Worm (Caenorhabditis elegans) whole organism, L4 larva: ENCODE results near the gene Y49F6B.20.
A peak's percentile ranks its signal among the peaks of the same experiment; 100 is the strongest.

Experiments
- F10B5.3 ChIP-seq: sonication (generic microtip); optimal IDR thresholded peaks from 2 replicates; lab custom pipeline; 2016; ENCODE audit warnings: mild to moderate bottlenecking, missing genetic modification characterization, missing compliant biosample characterization
- F37D6.2 ChIP-seq: sonication (generic microtip); optimal IDR thresholded peaks from 2 replicates; lab custom pipeline; 2016; ENCODE audit warnings: mild to moderate bottlenecking, missing genetic modification characterization, missing compliant biosample characterization
- F44E2.7 ChIP-seq: fragments of 200-800 bp; sonication (Bioruptor generic); IDR thresholded peaks from 2 replicates; pipeline ENCODE4 v2.1.2; 2022; ENCODE audit warnings: missing genetic modification characterization, missing compliant biosample characterization
- Y105C5A.15 ChIP-seq: fragments of 200-800 bp; sonication (Bioruptor generic); IDR thresholded peaks from 2 replicates; pipeline ENCODE4 v1.3.6; 2022; ENCODE audit warnings: missing genetic modification characterization, missing compliant biosample characterization
- arid-1 ChIP-seq: fragments of 200-800 bp; sonication (Bioruptor generic); conservative IDR thresholded peaks from 2 replicates; pipeline ENCODE4 v1.3.6; 2022; ENCODE audit warnings: missing genetic modification reagents, missing genetic modification characterization, missing compliant biosample characterization
- ceh-44 ChIP-seq: fragments of 200-800 bp; sonication (Bioruptor generic); IDR thresholded peaks from 2 replicates; pipeline ENCODE4 v1.3.6; 2022; ENCODE audit warnings: missing genetic modification reagents, missing genetic modification characterization, missing compliant biosample characterization
- ceh-62 ChIP-seq: sonication (generic microtip); optimal IDR thresholded peaks from 2 replicates; lab custom pipeline; 2017; ENCODE audit warnings: missing biosample characterization, missing genetic modification characterization
- ceh-82 ChIP-seq: sonication (generic microtip); optimal IDR thresholded peaks from 2 replicates; lab custom pipeline; 2017; ENCODE audit warnings: missing biosample characterization, missing genetic modification characterization
- ces-1 ChIP-seq: fragments of 150-350 bp; sonication (generic microtip); optimal IDR thresholded peaks from 4 replicates; lab custom pipeline; 2014; ENCODE audit warnings: missing biosample characterization, missing genetic modification reagents, missing genetic modification characterization
- daf-19 ChIP-seq: fragments of 200-800 bp; sonication (Bioruptor generic); conservative IDR thresholded peaks from 2 replicates; pipeline ENCODE4 v1.3.6; 2022; ENCODE audit warnings: missing genetic modification characterization, missing compliant biosample characterization
- dmd-9 ChIP-seq: fragments of 200-800 bp; sonication (Bioruptor generic); IDR thresholded peaks from 2 replicates; pipeline ENCODE4 v1.3.6; 2022; ENCODE audit warnings: missing genetic modification reagents, missing genetic modification characterization, missing compliant biosample characterization
- duxl-1 ChIP-seq: sonication (generic microtip); optimal IDR thresholded peaks from 2 replicates; lab custom pipeline; 2016; ENCODE audit warnings: mild to moderate bottlenecking, missing genetic modification characterization, moderate library complexity, missing compliant biosample characterization; ENCODE audit not compliant: poor library complexity
- dve-1 ChIP-seq: sonication (generic microtip); optimal IDR thresholded peaks from 2 replicates; lab custom pipeline; 2017; ENCODE audit warnings: antibody characterized with exemption, mild to moderate bottlenecking, missing genetic modification characterization, missing compliant biosample characterization; ENCODE audit not compliant: insufficient read depth
- fkh-10 ChIP-seq: fragments of 150-350 bp; optimal IDR thresholded peaks from 2 replicates; lab custom pipeline; 2014; ENCODE audit warnings: missing biosample characterization, missing genetic modification reagents, missing genetic modification characterization
- hif-1 ChIP-seq, 2 experiments: sonication (generic microtip); optimal IDR thresholded peaks; 2 replicates each; lab custom pipeline; 2016 to 2017; ENCODE audit warnings: missing compliant biosample characterization in 2 of 2, missing genetic modification characterization in 2 of 2, missing genetic modification reagents in 2 of 2, missing genotype in 2 of 2, mild to moderate bottlenecking in 1 of 2
- hlh-30 ChIP-seq: sonication (generic microtip); optimal IDR thresholded peaks from 2 replicates; lab custom pipeline; 2017; ENCODE audit warnings: antibody characterized with exemption, mild to moderate bottlenecking, missing genetic modification characterization, missing compliant biosample characterization; ENCODE audit not compliant: insufficient read depth
- hmg-1.1 ChIP-seq: fragments of 200-800 bp; sonication (Bioruptor generic); IDR thresholded peaks from 2 replicates; pipeline ENCODE4 v1.3.6; 2022; ENCODE audit warnings: missing genetic modification reagents, missing genetic modification characterization, missing compliant biosample characterization
- lim-7 ChIP-seq: fragments of 200-800 bp; sonication (Bioruptor generic); IDR thresholded peaks from 2 replicates; pipeline ENCODE4 v1.3.6; 2022; ENCODE audit warnings: missing genetic modification characterization, missing compliant biosample characterization
- lin-38 ChIP-seq: fragments of 200-800 bp; sonication (Bioruptor generic); IDR thresholded peaks from 2 replicates; pipeline ENCODE4 v1.3.6; 2022; ENCODE audit warnings: missing genetic modification reagents, missing genetic modification characterization, missing compliant biosample characterization
- lin-39 ChIP-seq: fragments of 150-350 bp; optimal IDR thresholded peaks from 2 replicates; lab custom pipeline; 2014; ENCODE audit warnings: missing biosample characterization, missing genetic modification reagents, missing genetic modification characterization
- madf-5 ChIP-seq, 2 experiments: fragments of 200-800 bp; sonication (Bioruptor generic); IDR thresholded peaks; 2 replicates each; pipeline ENCODE4 v1.3.6; 2022; ENCODE audit warnings: missing compliant biosample characterization in 2 of 2, missing genetic modification characterization in 2 of 2
- mdl-1 ChIP-seq, 2 experiments: fragments of 150-350 bp in 1 of 2; sonication (generic microtip) in 1 of 2; optimal IDR thresholded peaks; 2 replicates each; lab custom pipeline; 2014 to 2017; ENCODE audit warnings: missing biosample characterization in 2 of 2, missing genetic modification characterization in 2 of 2
- mep-1 ChIP-seq: fragments of 150-350 bp; sonication (generic microtip); optimal IDR thresholded peaks from 3 replicates; lab custom pipeline; 2014; ENCODE audit warnings: missing biosample characterization, missing genetic modification characterization
- nhr-11 ChIP-seq: fragments of 150-350 bp; optimal IDR thresholded peaks from 2 replicates; lab custom pipeline; 2014; ENCODE audit warnings: missing biosample characterization, missing genetic modification characterization
- nhr-237 ChIP-seq: sonication (generic microtip); optimal IDR thresholded peaks from 2 replicates; lab custom pipeline; 2017; ENCODE audit warnings: missing biosample characterization, missing genetic modification characterization
- nhr-28 ChIP-seq: fragments of 150-350 bp; optimal IDR thresholded peaks from 2 replicates; lab custom pipeline; 2014; ENCODE audit warnings: missing biosample characterization, missing genetic modification characterization
- nhr-41 ChIP-seq: fragments of 200-800 bp; sonication (Bioruptor generic); IDR thresholded peaks from 2 replicates; pipeline ENCODE4 v1.3.6; 2022; ENCODE audit warnings: missing genetic modification reagents, missing genetic modification characterization, missing compliant biosample characterization
- nhr-42 ChIP-seq: fragments of 200-800 bp; sonication (Bioruptor generic); IDR thresholded peaks from 2 replicates; pipeline ENCODE4 v1.3.6; 2022; ENCODE audit warnings: missing genetic modification characterization, missing compliant biosample characterization
- nhr-48 ChIP-seq: sonication (generic microtip); optimal IDR thresholded peaks from 2 replicates; lab custom pipeline; 2016; ENCODE audit warnings: mild to moderate bottlenecking, missing genetic modification characterization, missing compliant biosample characterization
- nhr-76 ChIP-seq: fragments of 150-350 bp; optimal IDR thresholded peaks from 2 replicates; lab custom pipeline; 2014; ENCODE audit warnings: missing biosample characterization, missing genetic modification characterization
- nhr-77 ChIP-seq: fragments of 150-350 bp; optimal IDR thresholded peaks from 2 replicates; lab custom pipeline; 2014; ENCODE audit warnings: missing biosample characterization, missing genetic modification characterization
- pha-4 ChIP-seq, 2 experiments: fragments of 150-350 bp in 1 of 2; fragments of 200-800 bp in 1 of 2; sonication (Bioruptor generic) in 1 of 2; IDR thresholded peaks in 1 of 2; optimal IDR thresholded peaks in 1 of 2; 2 replicates each; pipeline versions ENCODE4 v1.3.6 to Lab custom; 2014 to 2022; ENCODE audit warnings: missing genetic modification characterization in 2 of 2, missing genetic modification reagents in 2 of 2, missing biosample characterization in 1 of 2, missing compliant biosample characterization in 1 of 2
- php-3 ChIP-seq: fragments of 200-800 bp; sonication (Bioruptor generic); IDR thresholded peaks from 2 replicates; pipeline ENCODE4 v1.3.6; 2022; ENCODE audit warnings: missing genetic modification reagents, missing genetic modification characterization, missing compliant biosample characterization
- pqm-1 ChIP-seq: sonication (generic microtip); optimal IDR thresholded peaks from 2 replicates; lab custom pipeline; 2017; ENCODE audit warnings: missing biosample characterization, missing genetic modification characterization
- spr-3 ChIP-seq: fragments of 200-800 bp; sonication (Bioruptor generic); optimal IDR thresholded peaks from 2 replicates; lab custom pipeline; 2018; ENCODE audit warnings: mild to moderate bottlenecking, missing genetic modification characterization, missing compliant biosample characterization
- unc-62 ChIP-seq, 3 experiments: fragments of 150-350 bp in 1 of 3; sonication (generic microtip); optimal IDR thresholded peaks in 2 of 3; peaks in 1 of 3; 1 replicate in 1 of 3; 2 replicates in 2 of 3; lab custom pipeline; 2014 to 2017; ENCODE audit warnings: missing biosample characterization in 3 of 3, missing genetic modification characterization in 3 of 3, missing genetic modification reagents in 3 of 3, missing genotype in 1 of 3
- zfp-3 ChIP-seq: fragments of 200-800 bp; sonication (Bioruptor generic); conservative IDR thresholded peaks from 2 replicates; pipeline ENCODE4 v1.3.6; 2022; ENCODE audit warnings: missing genetic modification reagents, missing genetic modification characterization, missing compliant biosample characterization

Y49F6B.20 gene

ce11 chrII:3481584-3481983 is 11.1 kb upstream of the Y49F6B.20 start, which contains the start of gene Y49F6B.8:
Gene Y49F6B.8 (minus strand): TSS chrII:3481684.
- TF ChIP-seq hif-1 (tag; optimal IDR thresholded peaks at IDR 0.05; lab: Kevin White, UChicago) (no peak), nhr-42 (GFP tag; lab: Robert Waterston, UW) (no peak), mep-1 (tag; lab: Kevin White, UChicago) (no peak)

DNA sequence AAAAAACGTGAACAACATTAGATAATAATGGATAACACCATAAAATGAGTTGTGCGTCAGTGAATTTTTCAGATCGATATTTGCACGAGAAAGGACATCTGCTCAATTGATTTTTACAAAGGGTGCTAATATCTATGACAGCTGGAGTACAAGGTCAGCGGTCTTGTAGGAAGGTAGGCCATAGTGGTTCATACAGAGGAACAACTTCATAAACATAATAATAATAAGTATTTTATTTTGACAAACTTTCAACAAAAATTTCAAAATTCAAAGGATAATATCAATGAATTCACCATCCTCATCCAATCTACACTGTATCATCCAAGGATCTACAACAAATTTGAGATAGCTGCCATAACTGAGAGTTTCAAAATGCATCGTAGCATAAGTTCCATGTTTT is 6.7 kb upstream of the Y49F6B.20 start, which contains the start of gene fbxb-104:
TSS of gene fbxb-104 (minus strand) at position 101 of the 400 bp plus-strand sequence.
- TF ChIP-seq duxl-1 (tag; lab: Kevin White, UChicago) (no peak), unc-62 (GFP tag; optimal IDR thresholded peaks at IDR 0.05 in 1 of 2; lab: Kevin White, UChicago) (peak in 1 of 2 experiments; percentile 9), unc-62 (tag; optimal IDR thresholded peaks at IDR 0.05; lab: Kevin White, UChicago) (no peak), nhr-77 (no peak), hlh-30 (tag; lab: Kevin White, UChicago) (no peak)

ce11 chrII:3476536-3476935 is 6.1 kb upstream of the Y49F6B.20 start:
- no peak for TF ChIP-seq ceh-82 (tag; lab: Kevin White, UChicago)
- TF ChIP-seq spr-3 (GFP tag; lab: Kevin White, UChicago): no peak
- TF ChIP-seq ces-1 (GFP tag; lab: Kevin White, UChicago): no peak
- no peak for TF ChIP-seq daf-19 (GFP tag; lab: Robert Waterston, UW)
- no peak for TF ChIP-seq F44E2.7 (GFP tag; lab: Robert Waterston, UW)
- no peak for TF ChIP-seq unc-62 (GFP tag; optimal IDR thresholded peaks at IDR 0.05 in 1 of 2; lab: Kevin White, UChicago)
- no peak for TF ChIP-seq unc-62 (tag; optimal IDR thresholded peaks at IDR 0.05; lab: Kevin White, UChicago)
- TF ChIP-seq ceh-62 (tag; lab: Kevin White, UChicago): no peak
- no peak for TF ChIP-seq nhr-41 (GFP tag; lab: Robert Waterston, UW)
- no peak for TF ChIP-seq arid-1 (GFP tag; lab: Robert Waterston, UW)

ce11 chrII:3473744-3474143 is 3.3 kb upstream of the Y49F6B.20 start, which contains the start of gene sdz-32:
Gene sdz-32 (plus strand): TSS chrII:3474044.
- TF ChIP-seq nhr-11: no peak
- TF ChIP-seq lin-39 (tag; lab: Kevin White, UChicago): no peak
- no peak for TF ChIP-seq fkh-10 (GFP tag; lab: Kevin White, UChicago)
- no peak for TF ChIP-seq nhr-76
- TF ChIP-seq dmd-9 (GFP tag; lab: Robert Waterston, UW): no peak
- TF ChIP-seq arid-1 (GFP tag; lab: Robert Waterston, UW): no peak
- TF ChIP-seq dve-1 (tag; lab: Kevin White, UChicago): no peak
- no peak for TF ChIP-seq Y105C5A.15 (GFP tag; lab: Robert Waterston, UW)

DNA sequence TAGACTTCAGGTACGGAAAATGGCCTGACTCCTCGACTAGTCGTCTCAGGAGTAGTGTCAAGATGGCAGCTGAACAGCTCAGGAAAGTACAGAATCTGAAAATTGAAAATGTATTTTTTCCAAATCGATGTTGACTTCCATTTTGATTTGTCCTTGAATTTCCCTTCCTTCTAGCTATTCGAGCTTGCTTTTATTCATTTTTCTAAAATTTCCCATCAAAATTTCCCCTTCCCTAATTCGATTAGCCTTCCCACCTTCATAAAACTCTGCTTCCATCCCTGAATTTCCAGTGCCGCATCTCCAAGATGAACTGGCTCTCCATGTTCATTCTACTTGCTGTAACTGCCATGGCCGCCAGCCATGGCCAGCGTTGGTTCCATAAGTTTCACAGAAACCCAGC is 2.4 kb upstream of the Y49F6B.20 start, which contains the start of gene Y49F6B.6:
TSS of gene Y49F6B.6 (plus strand) at position 301 of the 400 bp plus-strand sequence.
- TF ChIP-seq nhr-237 (tag; lab: Kevin White, UChicago): no peak
- no peak for TF ChIP-seq pqm-1
- no peak for TF ChIP-seq F10B5.3 (tag; lab: Kevin White, UChicago)
- TF ChIP-seq ceh-44 (GFP tag; lab: Robert Waterston, UW): no peak
- TF ChIP-seq unc-62 (GFP tag; optimal IDR thresholded peaks at IDR 0.05 in 1 of 2; lab: Kevin White, UChicago): no peak
- no peak for TF ChIP-seq unc-62 (tag; optimal IDR thresholded peaks at IDR 0.05; lab: Kevin White, UChicago)
- TF ChIP-seq nhr-42 (GFP tag; lab: Robert Waterston, UW): no peak
- TF ChIP-seq mdl-1 (tag; optimal IDR thresholded peaks at IDR 0.05; lab: Kevin White, UChicago): no peak
- no peak for TF ChIP-seq php-3 (GFP tag; lab: Robert Waterston, UW)
- TF ChIP-seq zfp-3 (GFP tag; lab: Robert Waterston, UW): no peak
- no peak for TF ChIP-seq lin-38 (GFP tag; lab: Robert Waterston, UW)
- TF ChIP-seq madf-5 (GFP tag; IDR thresholded peaks at IDR 0.05; lab: Robert Waterston, UW): no peak
- no peak for TF ChIP-seq ces-1 (GFP tag; lab: Kevin White, UChicago)
- no peak for TF ChIP-seq nhr-28 (tag; lab: Kevin White, UChicago)
- no peak for TF ChIP-seq hmg-1.1
- no peak for TF ChIP-seq nhr-76
- no peak for TF ChIP-seq nhr-48 (tag; lab: Kevin White, UChicago)
- no peak for TF ChIP-seq F37D6.2
- TF ChIP-seq pha-4 (GFP tag; IDR thresholded peaks at IDR 0.05; lab: Robert Waterston, UW): no peak
- no peak for TF ChIP-seq pha-4 (tag; optimal IDR thresholded peaks at IDR 0.05; lab: Kevin White, UChicago)
- no peak for TF ChIP-seq lim-7 (GFP tag; lab: Robert Waterston, UW)
- no peak for TF ChIP-seq spr-3 (GFP tag; lab: Kevin White, UChicago)
